Fruit fly (Drosophila melanogaster) whole organism, wandering third instar larva: ENCODE measurements around the gene CG7943.

Source experiments
- Abd-B ChIP-seq: fragments of >200 bp; optimal IDR thresholded peaks from 2 replicates; lab custom pipeline; 2017; ENCODE audit warnings: missing biosample characterization, missing genetic modification characterization
- CG32264 ChIP-seq: fragments of 200-800 bp; sonication (Bioruptor generic); optimal IDR thresholded peaks from 2 replicates; lab custom pipeline; 2016; ENCODE audit warnings: missing biosample characterization, missing genetic modification characterization
- CG9705 ChIP-seq: fragments of 200-800 bp; sonication (Bioruptor generic); optimal IDR thresholded peaks from 2 replicates; lab custom pipeline; 2018; ENCODE audit warnings: missing biosample characterization, mild to moderate bottlenecking, missing genetic modification characterization
- CrebA ChIP-seq: fragments of 200-800 bp; sonication (Bioruptor generic); optimal IDR thresholded peaks from 2 replicates; lab custom pipeline; 2016; ENCODE audit warnings: missing biosample characterization, mild to moderate bottlenecking, missing genetic modification characterization, borderline replicate concordance
- Dfd ChIP-seq: fragments of >200 bp; optimal IDR thresholded peaks from 2 replicates; lab custom pipeline; 2017; ENCODE audit warnings: missing biosample characterization, missing genetic modification characterization
- Dif ChIP-seq: fragments of 200-275, 200-300 bp; sonication (Bioruptor generic); optimal IDR thresholded peaks from 2 replicates; lab custom pipeline; 2018; ENCODE audit warnings: missing biosample characterization, missing genetic modification characterization; ENCODE audit not compliant: partially characterized antibody
- HLH106 ChIP-seq: fragments of 200-800 bp; optimal IDR thresholded peaks from 3 replicates; lab custom pipeline; 2019; ENCODE audit warnings: missing biosample characterization, mild to moderate bottlenecking, missing genetic modification characterization, moderate library complexity
- Hr78 ChIP-seq: fragments of >200 bp; optimal IDR thresholded peaks from 2 replicates; lab custom pipeline; 2017; ENCODE audit warnings: missing biosample characterization, missing genetic modification characterization
- Hr83 ChIP-seq: fragments of 200-300 bp; sonication (Bioruptor generic); optimal IDR thresholded peaks from 2 replicates; lab custom pipeline; 2016; ENCODE audit warnings: missing biosample characterization, mild to moderate bottlenecking, missing genetic modification characterization, moderate library complexity; ENCODE audit not compliant: poor library complexity, severe bottlenecking
- Jra ChIP-seq: sonication (Bioruptor generic); optimal IDR thresholded peaks from 2 replicates; lab custom pipeline; 2016; ENCODE audit warnings: missing biosample characterization, missing genetic modification characterization
- Mio ChIP-seq: sonication (Bioruptor generic); optimal IDR thresholded peaks from 2 replicates; lab custom pipeline; 2016; ENCODE audit warnings: missing biosample characterization, missing genetic modification characterization
- Myc ChIP-seq: fragments of >200 bp; optimal IDR thresholded peaks from 2 replicates; lab custom pipeline; 2017
- OdsH ChIP-seq: fragments of 200-800 bp; sonication (Bioruptor generic); optimal IDR thresholded peaks from 2 replicates; lab custom pipeline; 2016; ENCODE audit warnings: missing biosample characterization, mild to moderate bottlenecking, missing genetic modification characterization
- Rel ChIP-seq, 2 experiments: fragments of 200-800 bp; sonication (Bioruptor generic) in 1 of 2; optimal IDR thresholded peaks; 2 replicates in 1 of 2; 3 replicates in 1 of 2; lab custom pipeline; 2016 to 2019; ENCODE audit warnings: mild to moderate bottlenecking in 2 of 2, missing biosample characterization in 2 of 2, missing genetic modification characterization in 2 of 2, moderate library complexity in 1 of 2
- Sp1 ChIP-seq: fragments of 200-800 bp; sonication (Bioruptor generic); optimal IDR thresholded peaks from 3 replicates; lab custom pipeline; 2019; ENCODE audit warnings: missing biosample characterization, mild to moderate bottlenecking, missing genetic modification characterization, moderate library complexity
- Vsx2 ChIP-seq: fragments of 200-300, 225-300 bp; sonication (Bioruptor generic); optimal IDR thresholded peaks from 2 replicates; lab custom pipeline; 2018; ENCODE audit warnings: missing biosample characterization, missing genetic modification characterization; ENCODE audit not compliant: partially characterized antibody
- br ChIP-seq: fragments of 200-800 bp; sonication (Bioruptor generic); optimal IDR thresholded peaks from 2 replicates; lab custom pipeline; 2016; ENCODE audit warnings: missing biosample characterization, missing genetic modification characterization
- brk ChIP-seq: fragments of 200-800 bp; sonication (Bioruptor generic); optimal IDR thresholded peaks from 2 replicates; lab custom pipeline; 2016; ENCODE audit warnings: missing biosample characterization, mild to moderate bottlenecking, missing genetic modification characterization
- dl ChIP-seq, 2 experiments: fragments of 175-275, 200-275 bp in 1 of 2; fragments of 200-275 bp in 1 of 2; sonication (Bioruptor generic); optimal IDR thresholded peaks; lab custom pipeline; 2018; ENCODE audit warnings: mild to moderate bottlenecking in 2 of 2, missing biosample characterization in 2 of 2, missing genetic modification characterization in 2 of 2, moderate library complexity in 2 of 2; ENCODE audit not compliant: partially characterized antibody in 2 of 2, insufficient read depth in 1 of 2
- dmrt93B ChIP-seq: fragments of 200-800 bp; sonication (Bioruptor generic); optimal IDR thresholded peaks from 2 replicates; lab custom pipeline; 2018; ENCODE audit warnings: missing biosample characterization, mild to moderate bottlenecking, missing genetic modification characterization
- dsf ChIP-seq: sonication (Bioruptor generic); optimal IDR thresholded peaks from 2 replicates; lab custom pipeline; 2016; ENCODE audit warnings: missing biosample characterization, missing genetic modification characterization, borderline replicate concordance
- ey ChIP-seq: fragments of 200-800 bp; sonication (Bioruptor generic); optimal IDR thresholded peaks from 2 replicates; lab custom pipeline; 2016; ENCODE audit warnings: missing biosample characterization, missing genetic modification characterization
- foxo ChIP-seq, 2 experiments: fragments of 200-800 bp; sonication (Bioruptor generic); optimal IDR thresholded peaks; 2 replicates in 1 of 2; 3 replicates in 1 of 2; lab custom pipeline; 2016 to 2017; ENCODE audit warnings: missing biosample characterization in 2 of 2, missing genetic modification characterization in 2 of 2
- fru ChIP-seq: fragments of 200-800 bp; sonication (Bioruptor generic); optimal IDR thresholded peaks from 3 replicates; lab custom pipeline; 2016; ENCODE audit warnings: missing biosample characterization, mild to moderate bottlenecking, missing genetic modification characterization
- h ChIP-seq: fragments of 200-800 bp; sonication (Bioruptor generic); optimal IDR thresholded peaks from 3 replicates; lab custom pipeline; 2016; ENCODE audit warnings: missing biosample characterization, mild to moderate bottlenecking, missing genetic modification characterization
- jim ChIP-seq: fragments of 175-275, 200-325 bp; sonication (Bioruptor generic); optimal IDR thresholded peaks from 2 replicates; lab custom pipeline; 2016; ENCODE audit warnings: missing biosample characterization, mild to moderate bottlenecking, missing genetic modification characterization
- lola ChIP-seq: fragments of >200 bp; optimal IDR thresholded peaks from 2 replicates; lab custom pipeline; 2017; ENCODE audit warnings: missing biosample characterization, missing genetic modification characterization
- psq ChIP-seq: fragments of 200-800 bp; sonication (Bioruptor generic); optimal IDR thresholded peaks from 3 replicates; lab custom pipeline; 2017; ENCODE audit warnings: missing biosample characterization, mild to moderate bottlenecking, missing genetic modification characterization, moderate library complexity
- rgr ChIP-seq: fragments of 200-800 bp; sonication (Bioruptor generic); optimal IDR thresholded peaks from 3 replicates; lab custom pipeline; 2016; ENCODE audit warnings: missing biosample characterization, mild to moderate bottlenecking, missing genetic modification characterization
- sage ChIP-seq: fragments of 200-800 bp; sonication (Bioruptor generic); optimal IDR thresholded peaks from 2 replicates; lab custom pipeline; 2016; ENCODE audit warnings: missing biosample characterization, mild to moderate bottlenecking, missing genetic modification characterization
- tai ChIP-seq: sonication (Bioruptor generic); optimal IDR thresholded peaks from 2 replicates; lab custom pipeline; 2016; ENCODE audit warnings: missing biosample characterization, missing genetic modification characterization
- usp ChIP-seq: fragments of >200 bp; optimal IDR thresholded peaks from 2 replicates; lab custom pipeline; 2017; ENCODE audit warnings: missing biosample characterization, missing genetic modification characterization
- woc ChIP-seq: sonication (Bioruptor generic); optimal IDR thresholded peaks from 2 replicates; lab custom pipeline; 2016; ENCODE audit warnings: missing biosample characterization, mild to moderate bottlenecking, missing genetic modification characterization

Gene CG7943

dm6 chr3R:30021559-30022451 is 24.5 kb upstream of the CG7943 start, which contains the start of gene Mgat2:
Gene Mgat2, minus strand, starts transcription at chr3R:30022221.
- TF ChIP-seq Rel (GFP tag; optimal IDR thresholded peaks at IDR 0.05; lab: Kevin White, UChicago) = no peak
- peak; percentile 70 for TF ChIP-seq Rel (tag; optimal IDR thresholded peaks at IDR 0.05; lab: Kevin White, UChicago)
- no peak for TF ChIP-seq CrebA
- no peak for TF ChIP-seq rgr (GFP tag; lab: Kevin White, UChicago)
- TF ChIP-seq brk = no peak
- no peak for TF ChIP-seq CG9705
- TF ChIP-seq Dif (GFP tag; lab: Kevin White, UChicago) = peak; percentile 81
- no peak for TF ChIP-seq CG32264
- peak; percentile 59 for TF ChIP-seq Jra (GFP tag; lab: Kevin White, UChicago)
- peak; percentile 11 for TF ChIP-seq psq
- TF ChIP-seq Sp1 (GFP tag; lab: Kevin White, UChicago) = peak; percentile 57
- no peak for TF ChIP-seq woc
- TF ChIP-seq OdsH (GFP tag; lab: Kevin White, UChicago) = no peak
- no peak for TF ChIP-seq sage (GFP tag; lab: Kevin White, UChicago)
- peak in 1 of 2 experiments; percentile 41 for TF ChIP-seq dl (GFP tag; optimal IDR thresholded peaks at IDR 0.05; lab: Kevin White, UChicago; ENCODE audit: insufficient read depth in 1 of 2, partially characterized antibody in 2 of 2)
- peak; percentile 19 for TF ChIP-seq br (GFP tag; lab: Kevin White, UChicago)
- no peak for TF ChIP-seq Abd-B (GFP tag; lab: Kevin White, UChicago)
- no peak for TF ChIP-seq Myc (lab: Kevin White, UChicago)
- TF ChIP-seq Vsx2 (GFP tag; lab: Kevin White, UChicago) = peak; percentile 26
- no peak for TF ChIP-seq jim
- TF ChIP-seq usp (GFP tag; lab: Kevin White, UChicago) = no peak

DNA sequence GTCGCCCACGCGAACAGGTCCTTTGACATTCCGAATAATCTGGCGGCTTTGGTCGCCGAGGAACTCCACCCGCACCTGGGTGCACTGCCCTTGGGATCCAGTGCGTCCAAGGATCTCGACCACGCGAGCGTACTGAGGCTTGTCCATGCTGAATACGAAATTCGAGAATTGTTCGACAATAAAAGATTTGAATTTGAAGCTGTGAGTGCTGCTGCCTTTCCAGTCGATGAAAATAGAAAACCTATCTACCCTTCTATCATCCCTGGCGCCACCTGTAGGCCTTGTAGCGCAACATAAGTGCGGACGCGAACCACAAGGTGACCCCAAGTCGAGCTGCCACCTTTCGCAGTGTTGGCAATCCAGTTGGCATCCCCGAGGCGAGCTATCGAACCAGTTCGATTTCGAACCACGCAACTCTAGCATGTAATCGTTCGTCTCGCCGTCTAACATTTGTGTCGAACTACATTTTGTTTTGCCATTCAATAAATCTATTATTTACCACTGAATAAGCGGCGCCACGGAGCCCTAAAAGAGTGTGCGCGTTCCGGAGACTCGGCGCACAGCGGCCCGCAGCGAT is 23.7 kb upstream of the CG7943 start, which contains the start of the genes RpS28a and Axn:
Gene RpS28a, minus strand, starts transcription at position 197 of the 577 bp plus-strand sequence.
Gene Axn, plus strand, starts transcription at position 391 of the 577 bp plus-strand sequence.
- no peak for TF ChIP-seq dmrt93B (GFP tag; lab: Kevin White, UChicago)
- no peak for TF ChIP-seq CG32264
- no peak for TF ChIP-seq HLH106
- no peak for TF ChIP-seq h
- no peak for TF ChIP-seq CG9705
- TF ChIP-seq Hr78 = peak; percentile 23
- no peak for TF ChIP-seq foxo (GFP tag; optimal IDR thresholded peaks at IDR 0.05; lab: Kevin White, UChicago)
- TF ChIP-seq fru (GFP tag; lab: Kevin White, UChicago) = no peak
- no peak for TF ChIP-seq br (GFP tag; lab: Kevin White, UChicago)
- TF ChIP-seq ey (GFP tag; lab: Kevin White, UChicago) = no peak
- TF ChIP-seq Myc (lab: Kevin White, UChicago) = peak; percentile 72

DNA sequence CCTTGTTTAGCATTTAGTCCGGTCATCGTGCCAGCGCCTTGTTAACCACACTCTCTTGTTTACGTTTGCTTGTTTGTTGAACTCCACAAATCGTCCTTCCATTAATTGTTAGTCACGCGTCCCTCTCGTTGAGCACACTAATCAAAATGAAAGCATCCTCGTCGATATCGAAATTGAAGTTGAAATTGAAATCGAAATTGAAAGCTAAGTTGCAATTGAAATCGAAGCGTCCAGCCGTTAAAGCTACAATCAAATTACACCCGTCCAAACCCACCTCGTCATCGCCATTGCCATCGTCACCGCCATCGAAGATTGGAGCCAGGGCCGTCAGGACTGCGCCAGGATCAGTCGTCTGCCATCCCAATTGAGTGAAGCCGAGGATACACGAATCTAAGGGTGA is 22.8 kb upstream of the CG7943 start:
- TF ChIP-seq CrebA = no peak
- TF ChIP-seq Vsx2 (GFP tag; lab: Kevin White, UChicago) = no peak
- no peak for TF ChIP-seq Hr78
- TF ChIP-seq usp (GFP tag; lab: Kevin White, UChicago) = no peak
- TF ChIP-seq lola (GFP tag; lab: Kevin White, UChicago) = no peak
- TF ChIP-seq psq = no peak
- TF ChIP-seq foxo (GFP tag; optimal IDR thresholded peaks at IDR 0.05; lab: Kevin White, UChicago) = no peak
- TF ChIP-seq Mio (GFP tag; lab: Kevin White, UChicago) = no peak
- no peak for TF ChIP-seq Dif (GFP tag; lab: Kevin White, UChicago)
- TF ChIP-seq sage (GFP tag; lab: Kevin White, UChicago) = no peak
- TF ChIP-seq Rel (GFP tag; optimal IDR thresholded peaks at IDR 0.05; lab: Kevin White, UChicago) = no peak
- TF ChIP-seq Rel (tag; optimal IDR thresholded peaks at IDR 0.05; lab: Kevin White, UChicago) = no peak
- TF ChIP-seq Hr83 (GFP tag; lab: Kevin White, UChicago) = no peak
- TF ChIP-seq Jra (GFP tag; lab: Kevin White, UChicago) = no peak
- no peak for TF ChIP-seq tai (GFP tag; lab: Kevin White, UChicago)
- no peak for TF ChIP-seq dsf (GFP tag; lab: Kevin White, UChicago)
- no peak for TF ChIP-seq Dfd (GFP tag; lab: Kevin White, UChicago)
- no peak for TF ChIP-seq fru (GFP tag; lab: Kevin White, UChicago)
- no peak for TF ChIP-seq Myc (lab: Kevin White, UChicago)
- TF ChIP-seq h = no peak
- TF ChIP-seq Abd-B (GFP tag; lab: Kevin White, UChicago) = no peak
- TF ChIP-seq, all 38 proteins: peak for 0
